Fruit fly (Drosophila melanogaster): ENCODE data around the gene CG42481.

CG42481 gene

dm6 chr3L:13298923-13299322, at the start of gene CG42481:
TSS of gene CG42481 (minus strand) at chr3L:13299023.
- no peak for TF ChIP-seq h (optimal IDR thresholded peaks at IDR 0.05)
- no peak for TF ChIP-seq psq (optimal IDR thresholded peaks at IDR 0.05)
- TF ChIP-seq ttk (optimal IDR thresholded peaks at IDR 0.05): no peak
- TF ChIP-seq Myc (optimal IDR thresholded peaks at IDR 0.05): no peak
- no peak for TF ChIP-seq Sin3A (optimal IDR thresholded peaks at IDR 0.05)
- no peak for TF ChIP-seq insv (optimal IDR thresholded peaks at IDR 0.05)

- TF ChIP-seq h (optimal IDR thresholded peaks at IDR 0.05) (no peak), psq (optimal IDR thresholded peaks at IDR 0.05) (no peak), Sin3A (optimal IDR thresholded peaks at IDR 0.05) (no peak), Myc (optimal IDR thresholded peaks at IDR 0.05) (no peak), ttk (optimal IDR thresholded peaks at IDR 0.05) (no peak), insv (optimal IDR thresholded peaks at IDR 0.05) (no peak)
These were observed 30.0 kb upstream of the CG42481 start, which contains the start of gene CG14113 for dm6 chr3L:13328835-13329234. TSS of gene CG14113 (plus strand) at chr3L:13329135.

- TF ChIP-seq Sin3A (optimal IDR thresholded peaks at IDR 0.05) (no peak), ttk (optimal IDR thresholded peaks at IDR 0.05) (no peak), Myc (optimal IDR thresholded peaks at IDR 0.05) (no peak), psq (optimal IDR thresholded peaks at IDR 0.05) (no peak), h (optimal IDR thresholded peaks at IDR 0.05) (no peak), insv (optimal IDR thresholded peaks at IDR 0.05) (no peak)
These were observed 13.4 kb upstream of the CG42481 start for dm6 chr3L:13312250-13312649.

dm6 chr3L:13301787-13302186, 3.0 kb upstream of the CG42481 start:
- no peak for TF ChIP-seq psq (optimal IDR thresholded peaks at IDR 0.05)
- no peak for TF ChIP-seq Myc (optimal IDR thresholded peaks at IDR 0.05)
- TF ChIP-seq ttk (optimal IDR thresholded peaks at IDR 0.05): no peak
- no peak for TF ChIP-seq insv (optimal IDR thresholded peaks at IDR 0.05)
- no peak for TF ChIP-seq Sin3A (optimal IDR thresholded peaks at IDR 0.05)
- TF ChIP-seq h (optimal IDR thresholded peaks at IDR 0.05): no peak

dm6 chr3L:13301335-13301734, 2.5 kb upstream of the CG42481 start, which contains the start of gene SP:
TSS of gene SP (plus strand) at chr3L:13301635.
- TF ChIP-seq Sin3A (optimal IDR thresholded peaks at IDR 0.05): no peak
- no peak for TF ChIP-seq h (optimal IDR thresholded peaks at IDR 0.05)
- no peak for TF ChIP-seq Myc (optimal IDR thresholded peaks at IDR 0.05)
- no peak for TF ChIP-seq insv (optimal IDR thresholded peaks at IDR 0.05)
- TF ChIP-seq psq (optimal IDR thresholded peaks at IDR 0.05): no peak
- TF ChIP-seq ttk (optimal IDR thresholded peaks at IDR 0.05): no peak

- TF ChIP-seq insv (optimal IDR thresholded peaks at IDR 0.05): no peak
- no peak for TF ChIP-seq Myc (optimal IDR thresholded peaks at IDR 0.05)
- no peak for TF ChIP-seq ttk (optimal IDR thresholded peaks at IDR 0.05)
- no peak for TF ChIP-seq psq (optimal IDR thresholded peaks at IDR 0.05)
- TF ChIP-seq h (optimal IDR thresholded peaks at IDR 0.05): no peak
- TF ChIP-seq Sin3A (optimal IDR thresholded peaks at IDR 0.05): no peak
These were observed 1.2 kb upstream of the CG42481 start, which contains the start of gene CG43147 for dm6 chr3L:13300052-13300451. TSS of gene CG43147 (minus strand) at chr3L:13300152.

dm6 chr3L:13296760-13297159, 2.1 kb downstream of the CG42481 start, which contains the start of gene Sfp70A4:
TSS of gene Sfp70A4 (minus strand) at chr3L:13296860.
- TF ChIP-seq Myc (optimal IDR thresholded peaks at IDR 0.05) (no peak), ttk (optimal IDR thresholded peaks at IDR 0.05) (no peak), Sin3A (optimal IDR thresholded peaks at IDR 0.05) (no peak), h (optimal IDR thresholded peaks at IDR 0.05) (no peak), insv (optimal IDR thresholded peaks at IDR 0.05) (no peak), psq (optimal IDR thresholded peaks at IDR 0.05) (no peak)

dm6 chr3L:13295675-13296074, 3.1 kb downstream of the CG42481 start:
- TF ChIP-seq h (optimal IDR thresholded peaks at IDR 0.05) (no peak), insv (optimal IDR thresholded peaks at IDR 0.05) (no peak), psq (optimal IDR thresholded peaks at IDR 0.05) (no peak), ttk (optimal IDR thresholded peaks at IDR 0.05) (no peak), Myc (optimal IDR thresholded peaks at IDR 0.05) (no peak), Sin3A (optimal IDR thresholded peaks at IDR 0.05) (no peak)

- no peak for TF ChIP-seq h (optimal IDR thresholded peaks at IDR 0.05)
- no peak for TF ChIP-seq psq (optimal IDR thresholded peaks at IDR 0.05)
- no peak for TF ChIP-seq Sin3A (optimal IDR thresholded peaks at IDR 0.05)
- TF ChIP-seq Myc (optimal IDR thresholded peaks at IDR 0.05): no peak
- no peak for TF ChIP-seq insv (optimal IDR thresholded peaks at IDR 0.05)
- no peak for TF ChIP-seq ttk (optimal IDR thresholded peaks at IDR 0.05)
These were observed 10.7 kb downstream of the CG42481 start for dm6 chr3L:13288161-13288560.

dm6 chr3L:13286640-13287039, 12.2 kb downstream of the CG42481 start:
- no peak for TF ChIP-seq ttk (optimal IDR thresholded peaks at IDR 0.05)
- no peak for TF ChIP-seq h (optimal IDR thresholded peaks at IDR 0.05)
- TF ChIP-seq Sin3A (optimal IDR thresholded peaks at IDR 0.05): no peak
- no peak for TF ChIP-seq Myc (optimal IDR thresholded peaks at IDR 0.05)
- TF ChIP-seq psq (optimal IDR thresholded peaks at IDR 0.05): no peak
- TF ChIP-seq insv (optimal IDR thresholded peaks at IDR 0.05): no peak

dm6 chr3L:13284308-13284707, 14.5 kb downstream of the CG42481 start:
- TF ChIP-seq Sin3A (optimal IDR thresholded peaks at IDR 0.05): no peak
- no peak for TF ChIP-seq Myc (optimal IDR thresholded peaks at IDR 0.05)
- TF ChIP-seq h (optimal IDR thresholded peaks at IDR 0.05): no peak
- TF ChIP-seq ttk (optimal IDR thresholded peaks at IDR 0.05): no peak
- no peak for TF ChIP-seq psq (optimal IDR thresholded peaks at IDR 0.05)
- no peak for TF ChIP-seq insv (optimal IDR thresholded peaks at IDR 0.05)

- TF ChIP-seq h (optimal IDR thresholded peaks at IDR 0.05) (no peak), Sin3A (optimal IDR thresholded peaks at IDR 0.05) (no peak), psq (optimal IDR thresholded peaks at IDR 0.05) (no peak), ttk (optimal IDR thresholded peaks at IDR 0.05) (no peak), insv (optimal IDR thresholded peaks at IDR 0.05) (no peak), Myc (optimal IDR thresholded peaks at IDR 0.05) (no peak)
These were observed 16.8 kb downstream of the CG42481 start for dm6 chr3L:13282039-13282438.

- no peak for TF ChIP-seq Myc (optimal IDR thresholded peaks at IDR 0.05)
- TF ChIP-seq insv (optimal IDR thresholded peaks at IDR 0.05): no peak
- TF ChIP-seq ttk (optimal IDR thresholded peaks at IDR 0.05): no peak
- no peak for TF ChIP-seq h (optimal IDR thresholded peaks at IDR 0.05)
- no peak for TF ChIP-seq psq (optimal IDR thresholded peaks at IDR 0.05)
- TF ChIP-seq Sin3A (optimal IDR thresholded peaks at IDR 0.05): no peak
These were observed 27.5 kb downstream of the CG42481 start for dm6 chr3L:13271282-13271681.

All from Kc167 (cell line).